Fruit fly (Drosophila melanogaster) whole organism, embryonic: ENCODE data around the gene enc.

ENCODE experiments used
- B-H1 ChIP-seq: fragments of 200-800 bp; sonication (Bioruptor generic); IDR thresholded peaks from 3 replicates; pipeline ENCODE4 v1.3.6; 2022; ENCODE audit warnings: missing biosample characterization, missing genetic modification characterization
- Bgb ChIP-seq: fragments of 200-800 bp; sonication (Bioruptor generic); IDR thresholded peaks from 2 replicates; pipeline ENCODE4 v1.3.6; 2022; ENCODE audit warnings: missing biosample characterization, missing genetic modification characterization; ENCODE audit not compliant: partially characterized antibody
- CG10654 ChIP-seq: fragments of 200-800 bp; sonication (Bioruptor generic); optimal IDR thresholded peaks from 2 replicates; lab custom pipeline; 2016; ENCODE audit warnings: missing biosample characterization, missing genetic modification characterization
- CG12391 ChIP-seq: fragments of 200-800 bp; sonication (Bioruptor generic); optimal IDR thresholded peaks from 3 replicates; lab custom pipeline; 2018; ENCODE audit warnings: missing biosample characterization, mild to moderate bottlenecking, missing genetic modification characterization, moderate library complexity
- CG12659 ChIP-seq: fragments of 200-800 bp; sonication (Bioruptor generic); optimal IDR thresholded peaks from 3 replicates; lab custom pipeline; 2017; ENCODE audit warnings: mild to moderate bottlenecking, missing biosample characterization, missing genetic modification reagents, missing genetic modification characterization
- CG13287 ChIP-seq: fragments of 200-800 bp; sonication (Bioruptor generic); IDR thresholded peaks from 2 replicates; pipeline ENCODE4 v1.3.6; 2022; ENCODE audit warnings: missing biosample characterization, missing genetic modification characterization; ENCODE audit not compliant: partially characterized antibody
- CG13296 ChIP-seq: fragments of 200-800 bp; sonication (Bioruptor generic); optimal IDR thresholded peaks from 3 replicates; lab custom pipeline; 2018; ENCODE audit warnings: missing biosample characterization, mild to moderate bottlenecking, missing genetic modification characterization
- CG15601 ChIP-seq: fragments of 200-800 bp; sonication (Bioruptor generic); optimal IDR thresholded peaks from 3 replicates; lab custom pipeline; 2019; ENCODE audit warnings: missing biosample characterization, mild to moderate bottlenecking, missing genetic modification characterization, moderate library complexity
- CG17328 ChIP-seq: fragments of 200-800 bp; sonication (Bioruptor generic); IDR thresholded peaks from 2 replicates; pipeline ENCODE4 v1.3.6; 2022; ENCODE audit warnings: missing biosample characterization, missing genetic modification characterization
- CG2678 ChIP-seq: fragments of 200-800 bp; sonication (Bioruptor generic); optimal IDR thresholded peaks from 3 replicates; lab custom pipeline; 2019; ENCODE audit warnings: missing biosample characterization, mild to moderate bottlenecking, missing genetic modification characterization, moderate library complexity
- CG3163 ChIP-seq: fragments of 200-800 bp; sonication (Bioruptor generic); optimal IDR thresholded peaks from 3 replicates; lab custom pipeline; 2016; ENCODE audit warnings: missing biosample characterization, missing genetic modification characterization
- CG3281 ChIP-seq: fragments of 200-800 bp; sonication (Bioruptor generic); optimal IDR thresholded peaks from 3 replicates; lab custom pipeline; 2017; ENCODE audit warnings: missing biosample characterization, mild to moderate bottlenecking, missing genetic modification characterization
- CG4730 ChIP-seq: fragments of 200-800 bp; sonication (Bioruptor generic); IDR thresholded peaks from 2 replicates; pipeline ENCODE4 v1.3.6; 2022; ENCODE audit warnings: missing biosample characterization, missing genetic modification characterization
- CG5245 ChIP-seq: fragments of 200-800 bp; sonication (Bioruptor generic); optimal IDR thresholded peaks from 3 replicates; lab custom pipeline; 2016; ENCODE audit warnings: missing biosample characterization, missing genetic modification characterization
- CG6654 ChIP-seq: fragments of 200-800 bp; sonication (Bioruptor generic); optimal IDR thresholded peaks from 2 replicates; lab custom pipeline; 2017; ENCODE audit warnings: missing biosample characterization, mild to moderate bottlenecking, missing genetic modification characterization
- CG7556 ChIP-seq: fragments of 200-800 bp; sonication (Bioruptor generic); optimal IDR thresholded peaks from 2 replicates; lab custom pipeline; 2017; ENCODE audit warnings: missing biosample characterization, mild to moderate bottlenecking, missing genetic modification characterization
- CG8359 ChIP-seq: fragments of 200-800 bp; sonication (Bioruptor generic); optimal IDR thresholded peaks from 2 replicates; lab custom pipeline; 2017; ENCODE audit warnings: missing biosample characterization, mild to moderate bottlenecking, missing genetic modification characterization, borderline replicate concordance
- CG8944 ChIP-seq: fragments of 200-800 bp; sonication (Bioruptor generic); optimal IDR thresholded peaks from 3 replicates; lab custom pipeline; 2016; ENCODE audit warnings: missing biosample characterization, missing genetic modification characterization
- CG9609 ChIP-seq: fragments of 200-800 bp; sonication (Bioruptor generic); optimal IDR thresholded peaks from 3 replicates; lab custom pipeline; 2016; ENCODE audit warnings: missing biosample characterization, missing genetic modification characterization
- CG9797 ChIP-seq: fragments of 200-800 bp; sonication (Bioruptor generic); optimal IDR thresholded peaks from 3 replicates; lab custom pipeline; 2018; ENCODE audit warnings: missing biosample characterization, mild to moderate bottlenecking, missing genetic modification characterization
- CoRest ChIP-seq: fragments of 200-800 bp; sonication (Bioruptor generic); optimal IDR thresholded peaks from 3 replicates; lab custom pipeline; 2018; ENCODE audit warnings: missing biosample characterization, mild to moderate bottlenecking, missing genetic modification characterization, moderate library complexity
- Dref ChIP-seq: fragments of 200-800 bp; sonication (Bioruptor generic); IDR thresholded peaks from 2 replicates; pipeline ENCODE4 v1.3.6; 2022; ENCODE audit warnings: missing biosample characterization, missing genetic modification characterization
- Hey ChIP-seq: fragments of 200-800 bp; sonication (Bioruptor generic); optimal IDR thresholded peaks from 3 replicates; lab custom pipeline; 2018; ENCODE audit warnings: missing biosample characterization, mild to moderate bottlenecking, missing genetic modification characterization
- Kr ChIP-seq: fragments of 200-800 bp; sonication (Bioruptor generic); optimal IDR thresholded peaks from 2 replicates; lab custom pipeline; 2017; ENCODE audit warnings: missing biosample characterization, mild to moderate bottlenecking, missing genetic modification characterization
- Lim3 ChIP-seq: fragments of 200-800 bp; sonication (Bioruptor generic); IDR thresholded peaks from 2 replicates; pipeline ENCODE4 v1.3.6; 2022; ENCODE audit warnings: missing biosample characterization, missing genetic modification characterization
- Mad ChIP-seq: fragments of 200-800 bp; sonication (Bioruptor generic); optimal IDR thresholded peaks from 2 replicates; lab custom pipeline; 2016; ENCODE audit warnings: missing biosample characterization, missing genetic modification characterization
- Nf-YB ChIP-seq: fragments of 200-800 bp; sonication (Bioruptor generic); optimal IDR thresholded peaks from 3 replicates; lab custom pipeline; 2019; ENCODE audit warnings: missing biosample characterization, mild to moderate bottlenecking, missing genetic modification characterization, moderate library complexity
- Oli ChIP-seq: fragments of 200-800 bp; sonication (Bioruptor generic); optimal IDR thresholded peaks from 2 replicates; lab custom pipeline; 2018; ENCODE audit warnings: missing biosample characterization, mild to moderate bottlenecking, missing genetic modification characterization, moderate library complexity
- Spps ChIP-seq: fragments of 200-800 bp; sonication (Bioruptor generic); optimal IDR thresholded peaks from 2 replicates; lab custom pipeline; 2018; ENCODE audit warnings: missing biosample characterization, mild to moderate bottlenecking, missing genetic modification characterization
- Sry-δ ChIP-seq: fragments of 200-800 bp; sonication (Bioruptor generic); optimal IDR thresholded peaks from 2 replicates; lab custom pipeline; 2016; ENCODE audit warnings: missing biosample characterization, missing genetic modification characterization
- Tbp ChIP-seq: fragments of >200 bp; optimal IDR thresholded peaks from 2 replicates; lab custom pipeline; 2018; ENCODE audit warnings: missing biosample characterization, missing genetic modification characterization
- ab ChIP-seq: fragments of 200-800 bp; sonication (Bioruptor generic); optimal IDR thresholded peaks from 2 replicates; lab custom pipeline; 2016; ENCODE audit warnings: missing biosample characterization, missing genetic modification characterization
- aop ChIP-seq: fragments of 200-800 bp; sonication (Bioruptor generic); IDR thresholded peaks from 2 replicates; pipeline ENCODE4 v1.3.6; 2022; ENCODE audit warnings: missing biosample characterization, missing genetic modification characterization
- bab2 ChIP-seq: fragments of 200-800 bp; sonication (Bioruptor generic); optimal IDR thresholded peaks from 2 replicates; lab custom pipeline; 2016; ENCODE audit warnings: missing biosample characterization, missing genetic modification characterization
- cg ChIP-seq: fragments of 200-800 bp; sonication (Bioruptor generic); optimal IDR thresholded peaks from 3 replicates; lab custom pipeline; 2019; ENCODE audit warnings: missing biosample characterization, mild to moderate bottlenecking, missing genetic modification characterization, moderate library complexity
- chn ChIP-seq: fragments of 200-800 bp; sonication (Bioruptor generic); optimal IDR thresholded peaks from 2 replicates; lab custom pipeline; 2016; ENCODE audit warnings: missing biosample characterization, missing genetic modification characterization
- esg ChIP-seq: fragments of 200-800 bp; sonication (Bioruptor generic); conservative IDR thresholded peaks from 2 replicates; pipeline ENCODE4 v1.3.6; 2022; ENCODE audit warnings: missing biosample characterization, missing genetic modification characterization
- fd102C ChIP-seq: fragments of 200-800 bp; sonication (Bioruptor generic); optimal IDR thresholded peaks from 2 replicates; lab custom pipeline; 2018; ENCODE audit warnings: missing biosample characterization, mild to moderate bottlenecking, missing genetic modification characterization, moderate library complexity
- ftz-f1 ChIP-seq: fragments of 200-800 bp; sonication (Bioruptor generic); optimal IDR thresholded peaks from 2 replicates; lab custom pipeline; 2016; ENCODE audit warnings: missing biosample characterization, missing genetic modification characterization
- fu2 ChIP-seq: fragments of 200-800 bp; sonication (Bioruptor generic); optimal IDR thresholded peaks from 2 replicates; lab custom pipeline; 2016; ENCODE audit warnings: missing biosample characterization, missing genetic modification characterization
- gcm2 ChIP-seq: fragments of 200-800 bp; sonication (Bioruptor generic); optimal IDR thresholded peaks from 2 replicates; lab custom pipeline; 2016; ENCODE audit warnings: missing biosample characterization, missing genetic modification characterization
- gsb ChIP-seq: fragments of 200-800 bp; sonication (Bioruptor generic); IDR thresholded peaks from 2 replicates; pipeline ENCODE4 v1.3.6; 2022; ENCODE audit warnings: missing biosample characterization, missing genetic modification characterization
- hkb ChIP-seq, 2 experiments: fragments of 200-800 bp in 1 of 2; fragments of >200 bp in 1 of 2; sonication (Bioruptor generic) in 1 of 2; IDR thresholded peaks in 1 of 2; optimal IDR thresholded peaks in 1 of 2; 2 replicates each; pipeline versions ENCODE4 v1.3.6 to Lab custom; 2017 to 2022; ENCODE audit warnings: missing biosample characterization in 1 of 2, missing genetic modification characterization in 1 of 2
- kah ChIP-seq: fragments of 200-800 bp; sonication (Bioruptor generic); optimal IDR thresholded peaks from 2 replicates; lab custom pipeline; 2018; ENCODE audit warnings: missing biosample characterization, mild to moderate bottlenecking, missing genetic modification characterization
- lmd ChIP-seq: fragments of 200-800 bp; sonication (Bioruptor generic); IDR thresholded peaks from 2 replicates; pipeline ENCODE4 v1.3.6; 2022; ENCODE audit warnings: missing biosample characterization, missing genetic modification characterization
- mld ChIP-seq: fragments of 200-800 bp; sonication (Bioruptor generic); IDR thresholded peaks from 3 replicates; pipeline ENCODE4 v1.3.6; 2022; ENCODE audit warnings: missing biosample characterization, missing genetic modification characterization; ENCODE audit not compliant: partially characterized antibody
- nom ChIP-seq: fragments of 200-800 bp; sonication (Bioruptor generic); optimal IDR thresholded peaks from 2 replicates; lab custom pipeline; 2017; ENCODE audit warnings: missing biosample characterization, missing genetic modification characterization, mild to moderate bottlenecking, moderate library complexity, missing genetic modification reagents
- otp ChIP-seq: fragments of 200-800 bp; sonication (Bioruptor generic); IDR thresholded peaks from 3 replicates; pipeline ENCODE4, ENCODE4 v1.3.6; 2022; ENCODE audit warnings: missing biosample characterization, missing genetic modification characterization
- schlank ChIP-seq: fragments of 200-800 bp; sonication (Bioruptor generic); optimal IDR thresholded peaks from 2 replicates; lab custom pipeline; 2018; ENCODE audit warnings: missing biosample characterization, mild to moderate bottlenecking, missing genetic modification characterization
- slou ChIP-seq: fragments of 200-800 bp; sonication (Bioruptor generic); optimal IDR thresholded peaks from 3 replicates; lab custom pipeline; 2016; ENCODE audit warnings: missing biosample characterization, missing genetic modification characterization
- sna ChIP-seq: fragments of 200-800 bp; sonication (Bioruptor generic); IDR thresholded peaks from 2 replicates; pipeline ENCODE4 v1.3.6; 2022; ENCODE audit warnings: missing biosample characterization, missing genetic modification characterization; ENCODE audit not compliant: partially characterized antibody

The enc gene

DNA sequence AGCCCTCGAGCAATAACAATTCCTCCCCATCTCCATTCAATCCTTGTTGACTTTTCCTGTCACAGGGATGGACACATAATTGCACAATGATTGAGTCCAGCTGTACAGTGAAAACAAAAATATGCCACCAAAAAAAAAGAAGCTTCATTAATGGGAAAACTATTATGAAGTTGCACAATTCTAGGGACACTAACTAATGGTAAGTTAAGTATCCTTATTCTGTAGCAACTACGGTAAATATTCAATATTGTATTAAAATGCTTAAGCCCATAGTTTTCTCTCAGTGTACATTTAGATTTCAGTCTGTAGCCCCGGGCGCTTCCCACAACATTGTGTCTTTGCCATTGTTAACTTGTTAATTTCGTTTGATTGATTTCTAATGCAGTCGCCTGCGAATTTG, 56.5 kb downstream of the enc start (continued):
- TF ChIP-seq Oli (tag; lab: Kevin White, UChicago), result peak; percentile 57
- no peak for TF ChIP-seq CG8359 (GFP tag; lab: Kevin White, UChicago)
- no peak for TF ChIP-seq aop (GFP tag; lab: Robert Waterston, UW)
- TF ChIP-seq Sry-δ, result no peak
- no peak for TF ChIP-seq schlank (tag; lab: Kevin White, UChicago)
- TF ChIP-seq CoRest (tag; lab: Kevin White, UChicago), result peak; percentile 35
- no peak for TF ChIP-seq nom (GFP tag; lab: Kevin White, UChicago)
- TF ChIP-seq ftz-f1 (GFP tag; lab: Kevin White, UChicago), result no peak
- TF ChIP-seq ab (GFP tag; lab: Kevin White, UChicago), result no peak
- no peak for TF ChIP-seq CG4730
- TF ChIP-seq CG13296, result no peak
- no peak for TF ChIP-seq sna (GFP tag; lab: Robert Waterston, UW)
- no peak for TF ChIP-seq Kr
- TF ChIP-seq CG17328 (GFP tag; lab: Robert Waterston, UW), result peak; percentile 65
- no peak for TF ChIP-seq CG10654
- no peak for TF ChIP-seq CG5245 (GFP tag; lab: Kevin White, UChicago)
- TF ChIP-seq CG6654 (GFP tag; lab: Kevin White, UChicago), result no peak
- no peak for TF ChIP-seq CG3281 (GFP tag; lab: Kevin White, UChicago)
- no peak for TF ChIP-seq Dref (GFP tag; lab: Robert Waterston, UW)
- TF ChIP-seq CG9797 (GFP tag; lab: Kevin White, UChicago), result no peak
- no peak for TF ChIP-seq slou (GFP tag; lab: Kevin White, UChicago)
- TF ChIP-seq chn (GFP tag; lab: Kevin White, UChicago), result peak; percentile 40
- peak; percentile 30 for TF ChIP-seq Nf-YB (GFP tag; lab: Kevin White, UChicago)
- no peak for TF ChIP-seq Bgb
- peak; percentile 18; the same call in 1 of the 2 replicates for TF ChIP-seq lmd (GFP tag; lab: Robert Waterston, UW)
- TF ChIP-seq CG13287 (GFP tag; lab: Robert Waterston, UW), result no peak
- no peak for TF ChIP-seq Tbp (GFP tag; lab: Kevin White, UChicago)
- no peak for TF ChIP-seq kah (GFP tag; lab: Kevin White, UChicago)
- TF ChIP-seq CG3163 (GFP tag; lab: Kevin White, UChicago), result no peak
- no peak for TF ChIP-seq fu2 (GFP tag; lab: Kevin White, UChicago)
- no peak for TF ChIP-seq CG7556 (GFP tag; lab: Kevin White, UChicago)
- no peak for TF ChIP-seq hkb (optimal IDR thresholded peaks at IDR 0.05; lab: Kevin White, UChicago)
- no peak for TF ChIP-seq hkb (GFP tag; IDR thresholded peaks at IDR 0.05; lab: Robert Waterston, UW)
- TF ChIP-seq CG9609 (GFP tag; lab: Kevin White, UChicago), result peak; percentile 14
- TF ChIP-seq otp (GFP tag; lab: Robert Waterston, UW), result no peak; the same call in 2 of the 3 replicates
- TF ChIP-seq Hey, result no peak
- peak; percentile 36 for TF ChIP-seq fd102C
- TF ChIP-seq esg (GFP tag; lab: Robert Waterston, UW), result 0 out of 2 replicates have a peak, but pooled peaks have one; percentile 18
- no peak for TF ChIP-seq Lim3 (GFP tag; lab: Robert Waterston, UW)
- TF ChIP-seq CG12391 (tag; lab: Kevin White, UChicago), result peak; percentile 50
- TF ChIP-seq CG12659 (GFP tag; lab: Kevin White, UChicago), result no peak
- TF ChIP-seq cg (GFP tag; lab: Kevin White, UChicago), result no peak
- TF ChIP-seq CG8944, result no peak
- TF ChIP-seq CG2678 (tag; lab: Kevin White, UChicago), result peak; percentile 25
- no peak for TF ChIP-seq Mad (GFP tag; lab: Kevin White, UChicago)
- no peak for TF ChIP-seq gcm2 (GFP tag; lab: Kevin White, UChicago)
- no peak for TF ChIP-seq mld (GFP tag; lab: Robert Waterston, UW)
- TF ChIP-seq gsb (GFP tag; lab: Robert Waterston, UW), result no peak
- TF ChIP-seq bab2 (GFP tag; lab: Kevin White, UChicago), result peak; percentile 27
- TF ChIP-seq CG15601, result peak; percentile 9
- no peak for TF ChIP-seq Spps
- no peak for TF ChIP-seq B-H1
